Worm (Caenorhabditis elegans) whole organism, mixed stage, embryonic: ENCODE measurements around the gene col-3.
A peak's percentile ranks its signal among the peaks of the same experiment; 100 is the strongest.

Source experiments
- M03D4.4 ChIP-seq: sonication (generic microtip); optimal IDR thresholded peaks from 2 replicates; lab custom pipeline; 2017; ENCODE audit warnings: mild to moderate bottlenecking, missing genetic modification characterization, missing compliant biosample characterization
- bed-3 ChIP-seq: fragments of 200-800 bp; sonication (Bioruptor generic); optimal IDR thresholded peaks from 3 replicates; lab custom pipeline; 2018; ENCODE audit warnings: mild to moderate bottlenecking, missing genetic modification characterization, moderate library complexity, missing compliant biosample characterization
- blmp-1 ChIP-seq: fragments of 150-350 bp; optimal IDR thresholded peaks from 2 replicates; lab custom pipeline; 2014; ENCODE audit warnings: missing biosample characterization, missing genetic modification characterization
- ceh-39 ChIP-seq: fragments of 150-350 bp; optimal IDR thresholded peaks from 2 replicates; lab custom pipeline; 2014; ENCODE audit warnings: missing biosample characterization, missing genetic modification characterization
- ceh-43 ChIP-seq: fragments of 200-800 bp; sonication (Bioruptor generic); optimal IDR thresholded peaks from 2 replicates; lab custom pipeline; 2018; ENCODE audit warnings: mild to moderate bottlenecking, missing genetic modification characterization, moderate library complexity, missing compliant biosample characterization
- ceh-83 ChIP-seq: fragments of 200-800 bp; sonication (Bioruptor generic); optimal IDR thresholded peaks from 2 replicates; lab custom pipeline; 2018; ENCODE audit warnings: mild to moderate bottlenecking, missing genetic modification characterization, missing compliant biosample characterization
- ces-1 ChIP-seq: fragments of 150-350 bp; optimal IDR thresholded peaks from 2 replicates; lab custom pipeline; 2014; ENCODE audit warnings: missing biosample characterization, missing genetic modification reagents, missing genetic modification characterization
- cnd-1 ChIP-seq: fragments of 200-800 bp; sonication (Bioruptor generic); optimal IDR thresholded peaks from 2 replicates; lab custom pipeline; 2018; ENCODE audit warnings: mild to moderate bottlenecking, missing genetic modification characterization, missing compliant biosample characterization
- drap-1 ChIP-seq: fragments of 200-800 bp; sonication (Bioruptor generic); optimal IDR thresholded peaks from 3 replicates; lab custom pipeline; 2018; ENCODE audit warnings: mild to moderate bottlenecking, missing genetic modification characterization, missing compliant biosample characterization
- elt-1 ChIP-seq: sonication (generic microtip); optimal IDR thresholded peaks from 2 replicates; lab custom pipeline; 2017; ENCODE audit warnings: missing genetic modification characterization, mild to moderate bottlenecking, missing compliant biosample characterization, antibody characterized with exemption, moderate library complexity, borderline replicate concordance; ENCODE audit not compliant: insufficient read depth
- elt-3 ChIP-seq: fragments of 150-350 bp; optimal IDR thresholded peaks from 2 replicates; lab custom pipeline; 2014; ENCODE audit warnings: missing biosample characterization, missing genetic modification characterization
- flh-1 ChIP-seq: fragments of 200-800 bp; sonication (Bioruptor generic); optimal IDR thresholded peaks from 2 replicates; lab custom pipeline; 2018; ENCODE audit warnings: mild to moderate bottlenecking, missing genetic modification characterization, moderate library complexity, missing compliant biosample characterization
- ham-2 ChIP-seq: fragments of 200-800 bp; sonication (Bioruptor generic); optimal IDR thresholded peaks from 2 replicates; lab custom pipeline; 2018; ENCODE audit warnings: mild to moderate bottlenecking, missing genetic modification characterization, missing compliant biosample characterization
- hlh-1 ChIP-seq: fragments of 150-350 bp; optimal IDR thresholded peaks from 2 replicates; lab custom pipeline; 2014; ENCODE audit warnings: missing biosample characterization, missing genetic modification reagents, missing genetic modification characterization
- lin-13 ChIP-seq: fragments of 150-350 bp; optimal IDR thresholded peaks from 2 replicates; lab custom pipeline; 2014; ENCODE audit warnings: missing biosample characterization, missing genetic modification characterization
- lin-32 ChIP-seq: fragments of 200-800 bp; sonication (Bioruptor generic); optimal IDR thresholded peaks from 2 replicates; lab custom pipeline; 2018; ENCODE audit warnings: mild to moderate bottlenecking, missing genetic modification characterization, missing compliant biosample characterization
- lsy-2 ChIP-seq: fragments of 150-350 bp; optimal IDR thresholded peaks from 2 replicates; lab custom pipeline; 2014; ENCODE audit warnings: missing biosample characterization, missing genetic modification characterization
- mab-5 ChIP-seq: fragments of 150-350 bp; optimal IDR thresholded peaks from 2 replicates; lab custom pipeline; 2014; ENCODE audit warnings: missing biosample characterization, missing genetic modification characterization
- mep-1 ChIP-seq: fragments of 150-350 bp; optimal IDR thresholded peaks from 2 replicates; lab custom pipeline; 2017; ENCODE audit warnings: missing biosample characterization, missing genetic modification reagents, missing genetic modification characterization, inconsistent platforms
- mls-2 ChIP-seq: sonication (generic microtip); optimal IDR thresholded peaks from 2 replicates; lab custom pipeline; 2016; ENCODE audit warnings: mild to moderate bottlenecking, missing genetic modification characterization, moderate library complexity, missing compliant biosample characterization
- nhr-12 ChIP-seq: fragments of 150-350 bp; optimal IDR thresholded peaks from 2 replicates; lab custom pipeline; 2014; ENCODE audit warnings: missing biosample characterization, missing genetic modification characterization
- nhr-2 ChIP-seq: fragments of 150-350 bp; optimal IDR thresholded peaks from 2 replicates; lab custom pipeline; 2014; ENCODE audit warnings: missing biosample characterization, missing genetic modification characterization
- nhr-237 ChIP-seq: fragments of 150-350 bp; optimal IDR thresholded peaks from 2 replicates; lab custom pipeline; 2014; ENCODE audit warnings: missing biosample characterization, missing genetic modification characterization
- nhr-28 ChIP-seq: fragments of 150-350 bp; optimal IDR thresholded peaks from 2 replicates; lab custom pipeline; 2014; ENCODE audit warnings: missing biosample characterization, missing genetic modification characterization
- nhr-76 ChIP-seq: sonication (generic microtip); optimal IDR thresholded peaks from 2 replicates; lab custom pipeline; 2017; ENCODE audit warnings: missing biosample characterization, missing genetic modification characterization
- pha-4 ChIP-seq: fragments of 150-350 bp; optimal IDR thresholded peaks from 2 replicates; lab custom pipeline; 2018; ENCODE audit warnings: missing biosample characterization, missing genetic modification reagents, missing genetic modification characterization
- sem-2 ChIP-seq: fragments of 200-800 bp; sonication (Bioruptor generic); optimal IDR thresholded peaks from 2 replicates; lab custom pipeline; 2018; ENCODE audit warnings: mild to moderate bottlenecking, missing genetic modification characterization, missing compliant biosample characterization
- snpc-4 ChIP-seq: fragments of 150-350 bp; optimal IDR thresholded peaks from 2 replicates; lab custom pipeline; 2014; ENCODE audit warnings: missing biosample characterization, missing genetic modification characterization
- sptf-1 ChIP-seq: sonication (generic microtip); optimal IDR thresholded peaks from 2 replicates; lab custom pipeline; 2017; ENCODE audit warnings: mild to moderate bottlenecking, missing genetic modification characterization, moderate library complexity, missing compliant biosample characterization
- tbx-8 ChIP-seq: fragments of 200-800 bp; sonication (Bioruptor generic); optimal IDR thresholded peaks from 2 replicates; lab custom pipeline; 2018; ENCODE audit warnings: mild to moderate bottlenecking, missing genetic modification characterization, moderate library complexity, missing compliant biosample characterization
- unc-120 ChIP-seq: sonication (generic microtip); optimal IDR thresholded peaks from 2 replicates; lab custom pipeline; 2017; ENCODE audit warnings: missing genetic modification characterization, missing compliant biosample characterization; ENCODE audit not compliant: poor library complexity, severe bottlenecking
- unc-39 ChIP-seq: fragments of 150-350 bp; optimal IDR thresholded peaks from 2 replicates; lab custom pipeline; 2014; ENCODE audit warnings: missing biosample characterization, missing genetic modification characterization
- unc-62 ChIP-seq: fragments of 150-350 bp; optimal IDR thresholded peaks from 2 replicates; lab custom pipeline; 2014; ENCODE audit warnings: missing biosample characterization, missing genetic modification reagents, missing genetic modification characterization
- zip-8 ChIP-seq: fragments of 150-350 bp; optimal IDR thresholded peaks from 2 replicates; lab custom pipeline; 2014; ENCODE audit warnings: missing biosample characterization, missing genetic modification characterization
- ztf-11 ChIP-seq: fragments of 150-350 bp; optimal IDR thresholded peaks from 2 replicates; lab custom pipeline; 2014; ENCODE audit warnings: missing biosample characterization, missing genetic modification characterization

The col-3 gene

ce11 chrIV:8824145-8824833 lies at the start of gene col-3, which contains the start of gene col-117:
Gene col-3 (plus strand): TSS chrIV:8824783.
Gene col-117 (minus strand): TSS chrIV:8824195.
- TF ChIP-seq sem-2 (GFP tag; lab: Kevin White, UChicago): no peak
- no peak for TF ChIP-seq sptf-1 (tag; lab: Kevin White, UChicago)
- TF ChIP-seq ham-2: peak; percentile 72
- peak; percentile 77 for TF ChIP-seq elt-1

ce11 chrIV:8778045-8778444 lies 46.5 kb upstream of the col-3 start, which contains the start of gene C33D9.6:
Gene C33D9.6 (minus strand): TSS chrIV:8778145.
- no peak for TF ChIP-seq hlh-1 (tag; lab: Kevin White, UChicago)
- no peak for TF ChIP-seq unc-120 (tag; lab: Kevin White, UChicago)
- TF ChIP-seq nhr-28 (tag; lab: Kevin White, UChicago): no peak
- no peak for TF ChIP-seq bed-3 (GFP tag; lab: Kevin White, UChicago)
- TF ChIP-seq sem-2 (GFP tag; lab: Kevin White, UChicago): no peak
- no peak for TF ChIP-seq snpc-4 (tag; lab: Kevin White, UChicago)
- TF ChIP-seq zip-8 (tag; lab: Kevin White, UChicago): no peak
- no peak for TF ChIP-seq tbx-8 (GFP tag; lab: Kevin White, UChicago)
- TF ChIP-seq, all 35 proteins: peak for 0

ce11 chrIV:8782172-8782571 lies 42.4 kb upstream of the col-3 start:
- TF ChIP-seq nhr-28 (tag; lab: Kevin White, UChicago) (no peak), sptf-1 (tag; lab: Kevin White, UChicago) (peak; percentile 78), cnd-1 (tag; lab: Kevin White, UChicago) (peak; percentile 83), ceh-83 (GFP tag; lab: Kevin White, UChicago) (peak; percentile 52), ztf-11 (tag; lab: Kevin White, UChicago) (peak; percentile 74), bed-3 (GFP tag; lab: Kevin White, UChicago) (peak; percentile 14), nhr-237 (tag; lab: Kevin White, UChicago) (peak; percentile 56), ham-2 (peak; percentile 98), unc-39 (tag; lab: Kevin White, UChicago) (no peak), blmp-1 (tag; lab: Kevin White, UChicago) (no peak), hlh-1 (tag; lab: Kevin White, UChicago) (peak; percentile 93), unc-120 (tag; lab: Kevin White, UChicago) (peak; percentile 95), flh-1 (no peak), elt-1 (peak; percentile 45), nhr-76 (tag; lab: Kevin White, UChicago) (no peak), lsy-2 (peak; percentile 69), drap-1 (GFP tag; lab: Kevin White, UChicago) (peak; percentile 75), nhr-2 (tag; lab: Kevin White, UChicago) (peak; percentile 26), ces-1 (peak; percentile 53), ceh-39 (tag; lab: Kevin White, UChicago) (no peak), pha-4 (tag; lab: Kevin White, UChicago) (peak; percentile 77), nhr-12 (tag; lab: Kevin White, UChicago) (no peak), unc-62 (peak; percentile 84), mab-5 (no peak), zip-8 (tag; lab: Kevin White, UChicago) (no peak), lin-32 (GFP tag; lab: Kevin White, UChicago) (peak; percentile 74), lin-13 (peak; percentile 75), sem-2 (GFP tag; lab: Kevin White, UChicago) (no peak), ceh-43 (GFP tag; lab: Kevin White, UChicago) (peak; percentile 31), mep-1 (tag; lab: Kevin White, UChicago) (peak; percentile 84), elt-3 (tag; lab: Kevin White, UChicago) (peak; percentile 5), tbx-8 (GFP tag; lab: Kevin White, UChicago) (peak; percentile 21), snpc-4 (tag; lab: Kevin White, UChicago) (no peak), M03D4.4 (peak; percentile 54), mls-2 (tag; lab: Kevin White, UChicago) (peak; percentile 74)
